Fruit fly (Drosophila melanogaster) whole organism, embryonic: ENCODE data around the gene CG15764.

Experiments
- Abd-B ChIP-seq: fragments of 200-800 bp; sonication (Bioruptor generic); optimal IDR thresholded peaks from 2 replicates; lab custom pipeline; 2018; ENCODE audit warnings: missing biosample characterization, mild to moderate bottlenecking, missing genetic modification characterization, moderate library complexity
- Asciz ChIP-seq: fragments of 200-800 bp; sonication (Bioruptor generic); optimal IDR thresholded peaks from 2 replicates; lab custom pipeline; 2017; ENCODE audit warnings: missing biosample characterization, mild to moderate bottlenecking, missing genetic modification characterization, missing genetic modification reagents
- Atf6 ChIP-seq: fragments of 200-800 bp; sonication (Bioruptor generic); IDR thresholded peaks from 2 replicates; pipeline ENCODE4 v1.3.6; 2022; ENCODE audit warnings: missing biosample characterization, missing genetic modification characterization
- Blimp-1 ChIP-seq: fragments of 200-800 bp; sonication (Bioruptor generic); optimal IDR thresholded peaks from 3 replicates; lab custom pipeline; 2018; ENCODE audit warnings: missing biosample characterization, missing genetic modification characterization, mild to moderate bottlenecking, moderate library complexity, missing genetic modification reagents
- CG11247 ChIP-seq: fragments of 200-800 bp; sonication (Bioruptor generic); IDR thresholded peaks from 2 replicates; pipeline ENCODE4 v1.3.6; 2022; ENCODE audit warnings: missing biosample characterization, missing genetic modification characterization
- CG11504 ChIP-seq: fragments of 200-800 bp; sonication (Bioruptor generic); optimal IDR thresholded peaks from 3 replicates; lab custom pipeline; 2019; ENCODE audit warnings: missing biosample characterization, mild to moderate bottlenecking, missing genetic modification characterization, moderate library complexity
- CG13296 ChIP-seq: fragments of 200-800 bp; sonication (Bioruptor generic); optimal IDR thresholded peaks from 3 replicates; lab custom pipeline; 2018; ENCODE audit warnings: missing biosample characterization, mild to moderate bottlenecking, missing genetic modification characterization
- CG14860 ChIP-seq: fragments of 200-800 bp; sonication (Bioruptor generic); IDR thresholded peaks from 3 replicates; pipeline ENCODE4 v1.3.6; 2022; ENCODE audit warnings: missing biosample characterization, missing genetic modification characterization; ENCODE audit not compliant: partially characterized antibody
- CG17359 ChIP-seq: fragments of 200-800 bp; sonication (Bioruptor generic); optimal IDR thresholded peaks from 3 replicates; lab custom pipeline; 2018; ENCODE audit warnings: missing biosample characterization, mild to moderate bottlenecking, missing genetic modification characterization, moderate library complexity
- CG2678 ChIP-seq: fragments of 200-800 bp; sonication (Bioruptor generic); optimal IDR thresholded peaks from 3 replicates; lab custom pipeline; 2019; ENCODE audit warnings: missing biosample characterization, mild to moderate bottlenecking, missing genetic modification characterization, moderate library complexity
- CG31224 ChIP-seq: fragments of 200-800 bp; sonication (Bioruptor generic); IDR thresholded peaks from 2 replicates; pipeline ENCODE4 v1.3.6; 2022; ENCODE audit warnings: missing biosample characterization, missing genetic modification characterization
- CG4404 ChIP-seq: fragments of 200-800 bp; sonication (Bioruptor generic); IDR thresholded peaks from 2 replicates; pipeline ENCODE4 v1.3.6; 2022; ENCODE audit warnings: missing biosample characterization, missing genetic modification characterization
- CG6683 ChIP-seq: fragments of 200-800 bp; sonication (Bioruptor generic); optimal IDR thresholded peaks from 2 replicates; lab custom pipeline; 2017; ENCODE audit warnings: missing biosample characterization, mild to moderate bottlenecking, missing genetic modification characterization, missing genetic modification reagents
- CG6791 ChIP-seq: fragments of 200-800 bp; sonication (Bioruptor generic); IDR thresholded peaks from 3 replicates; pipeline ENCODE4 v1.3.6; 2022; ENCODE audit warnings: missing biosample characterization, missing genetic modification characterization; ENCODE audit not compliant: partially characterized antibody
- CG7556 ChIP-seq: fragments of 200-800 bp; sonication (Bioruptor generic); optimal IDR thresholded peaks from 2 replicates; lab custom pipeline; 2017; ENCODE audit warnings: missing biosample characterization, mild to moderate bottlenecking, missing genetic modification characterization
- CG7745 ChIP-seq: fragments of 200-800 bp; sonication (Bioruptor generic); optimal IDR thresholded peaks from 2 replicates; lab custom pipeline; 2018; ENCODE audit warnings: missing biosample characterization, mild to moderate bottlenecking, missing genetic modification characterization, moderate library complexity
- CG7839 ChIP-seq: fragments of 200-800 bp; sonication (Bioruptor generic); optimal IDR thresholded peaks from 3 replicates; lab custom pipeline; 2018; ENCODE audit warnings: missing biosample characterization, mild to moderate bottlenecking, missing genetic modification characterization, moderate library complexity
- CG7987 ChIP-seq: fragments of 200-800 bp; sonication (Bioruptor generic); optimal IDR thresholded peaks from 2 replicates; lab custom pipeline; 2018; ENCODE audit warnings: missing biosample characterization, mild to moderate bottlenecking, missing genetic modification characterization, moderate library complexity
- CHES-1-like ChIP-seq: fragments of 200-800 bp; sonication (Bioruptor generic); optimal IDR thresholded peaks from 2 replicates; lab custom pipeline; 2016; ENCODE audit warnings: missing biosample characterization, missing genetic modification characterization
- Dp ChIP-seq: fragments of 200-800 bp; sonication (Bioruptor generic); optimal IDR thresholded peaks from 2 replicates; lab custom pipeline; 2018; ENCODE audit warnings: missing biosample characterization, mild to moderate bottlenecking, missing genetic modification characterization, moderate library complexity
- Eip74EF ChIP-seq, 2 experiments: fragments of 200-800 bp in 1 of 2; fragments of >200 bp in 1 of 2; sonication (Bioruptor generic) in 1 of 2; optimal IDR thresholded peaks; 2 replicates each; lab custom pipeline; 2017 to 2019; ENCODE audit warnings: missing biosample characterization in 2 of 2, missing genetic modification characterization in 2 of 2, mild to moderate bottlenecking in 1 of 2, moderate library complexity in 1 of 2
- Fer1 ChIP-seq: fragments of 200-800 bp; sonication (Bioruptor generic); optimal IDR thresholded peaks from 2 replicates; lab custom pipeline; 2017; ENCODE audit warnings: missing biosample characterization, mild to moderate bottlenecking, missing genetic modification characterization
- Fer3 ChIP-seq: fragments of 200-800 bp; sonication (Bioruptor generic); optimal IDR thresholded peaks from 2 replicates; lab custom pipeline; 2018; ENCODE audit warnings: missing biosample characterization, mild to moderate bottlenecking, missing genetic modification characterization, moderate library complexity
- H15 ChIP-seq: fragments of 200-800 bp; sonication (Bioruptor generic); IDR thresholded peaks from 3 replicates; pipeline ENCODE4 v1.3.6; 2022; ENCODE audit warnings: missing biosample characterization, missing genetic modification characterization
- NfI ChIP-seq: fragments of 200-800 bp; sonication (Bioruptor generic); optimal IDR thresholded peaks from 3 replicates; lab custom pipeline; 2018; ENCODE audit warnings: missing biosample characterization, mild to moderate bottlenecking, missing genetic modification characterization, moderate library complexity
- PHDP ChIP-seq: fragments of 200-800 bp; sonication (Bioruptor generic); optimal IDR thresholded peaks from 3 replicates; lab custom pipeline; 2018; ENCODE audit warnings: missing biosample characterization, mild to moderate bottlenecking, missing genetic modification characterization, moderate library complexity
- Ravus ChIP-seq: fragments of 200-800 bp; sonication (Bioruptor generic); IDR thresholded peaks from 2 replicates; pipeline ENCODE4 v1.3.6; 2022; ENCODE audit warnings: missing biosample characterization, missing genetic modification characterization
- Six4 ChIP-seq: fragments of 200-800 bp; sonication (Bioruptor generic); optimal IDR thresholded peaks from 2 replicates; lab custom pipeline; 2016; ENCODE audit warnings: missing biosample characterization, missing genetic modification characterization
- Xbp1 ChIP-seq: fragments of 200-800 bp; sonication (Bioruptor generic); optimal IDR thresholded peaks from 3 replicates; lab custom pipeline; 2016; ENCODE audit warnings: missing biosample characterization, mild to moderate bottlenecking, missing genetic modification characterization
- aop ChIP-seq: fragments of 200-800 bp; sonication (Bioruptor generic); IDR thresholded peaks from 2 replicates; pipeline ENCODE4 v1.3.6; 2022; ENCODE audit warnings: missing biosample characterization, missing genetic modification characterization
- cwo ChIP-seq: fragments of 200-800 bp; sonication (Bioruptor generic); optimal IDR thresholded peaks from 3 replicates; lab custom pipeline; 2017; ENCODE audit warnings: missing biosample characterization, missing genetic modification characterization, mild to moderate bottlenecking, moderate library complexity, missing genetic modification reagents
- dati ChIP-seq: fragments of 200-800 bp; sonication (Bioruptor generic); IDR thresholded peaks from 2 replicates; pipeline ENCODE4 v1.3.6; 2022; ENCODE audit warnings: missing biosample characterization, missing genetic modification characterization
- ewg ChIP-seq: fragments of 200-800 bp; sonication (Bioruptor generic); optimal IDR thresholded peaks from 3 replicates; lab custom pipeline; 2017; ENCODE audit warnings: mild to moderate bottlenecking, missing biosample characterization, missing genetic modification reagents, missing genetic modification characterization
- grau ChIP-seq: fragments of 200-800 bp; optimal IDR thresholded peaks from 3 replicates; lab custom pipeline; 2019; ENCODE audit warnings: missing biosample characterization, mild to moderate bottlenecking, missing genetic modification characterization, moderate library complexity
- gsb-n ChIP-seq: fragments of 200-800 bp; sonication (Bioruptor generic); optimal IDR thresholded peaks from 3 replicates; lab custom pipeline; 2018; ENCODE audit warnings: missing biosample characterization, mild to moderate bottlenecking, missing genetic modification characterization
- hkb ChIP-seq, 2 experiments: fragments of 200-800 bp in 1 of 2; fragments of >200 bp in 1 of 2; sonication (Bioruptor generic) in 1 of 2; IDR thresholded peaks in 1 of 2; optimal IDR thresholded peaks in 1 of 2; 2 replicates each; pipeline versions ENCODE4 v1.3.6 to Lab custom; 2017 to 2022; ENCODE audit warnings: missing biosample characterization in 1 of 2, missing genetic modification characterization in 1 of 2
- jumu ChIP-seq: fragments of 200-800 bp; sonication (Bioruptor generic); optimal IDR thresholded peaks from 3 replicates; lab custom pipeline; 2016; ENCODE audit warnings: missing biosample characterization, missing genetic modification characterization
- knrl ChIP-seq: fragments of 200-800 bp; sonication (Bioruptor generic); IDR thresholded peaks from 3 replicates; pipeline ENCODE4 v1.3.6; 2022; ENCODE audit warnings: missing biosample characterization, missing genetic modification characterization; ENCODE audit not compliant: partially characterized antibody
- lab ChIP-seq: fragments of 200-800 bp; sonication (Bioruptor generic); optimal IDR thresholded peaks from 3 replicates; lab custom pipeline; 2017; ENCODE audit warnings: missing biosample characterization, missing genetic modification characterization, mild to moderate bottlenecking, moderate library complexity, missing genetic modification reagents
- luna ChIP-seq: fragments of 200-800 bp; sonication (Bioruptor generic); optimal IDR thresholded peaks from 2 replicates; lab custom pipeline; 2016; ENCODE audit warnings: missing biosample characterization, missing genetic modification characterization
- row ChIP-seq: fragments of 200-800 bp; sonication (Bioruptor generic); IDR thresholded peaks from 3 replicates; pipeline ENCODE4 v1.3.6; 2022; ENCODE audit warnings: missing biosample characterization, missing genetic modification characterization
- slbo ChIP-seq: fragments of 200-800 bp; sonication (Bioruptor generic); IDR thresholded peaks from 2 replicates; pipeline ENCODE4 v1.3.6; 2022; ENCODE audit warnings: missing biosample characterization, missing genetic modification characterization
- stc ChIP-seq: fragments of 200-800 bp; sonication (Bioruptor generic); IDR thresholded peaks from 2 replicates; pipeline ENCODE4 v1.3.6; 2022; ENCODE audit warnings: missing biosample characterization, missing genetic modification characterization
- tna ChIP-seq: fragments of 200-800 bp; sonication (Bioruptor generic); IDR thresholded peaks from 2 replicates; pipeline ENCODE4 v1.3.6; 2022; ENCODE audit warnings: missing biosample characterization, missing genetic modification characterization; ENCODE audit not compliant: partially characterized antibody
- toy ChIP-seq: fragments of 200-800 bp; sonication (Bioruptor generic); IDR thresholded peaks from 2 replicates; pipeline ENCODE4 v1.3.6; 2022; ENCODE audit warnings: missing biosample characterization, missing genetic modification characterization
- trem ChIP-seq: fragments of 200-800 bp; optimal IDR thresholded peaks from 3 replicates; lab custom pipeline; 2019; ENCODE audit warnings: missing biosample characterization, mild to moderate bottlenecking, missing genetic modification characterization, moderate library complexity
- tx ChIP-seq: fragments of 200-800 bp; sonication (Bioruptor generic); optimal IDR thresholded peaks from 2 replicates; lab custom pipeline; 2016; ENCODE audit warnings: missing biosample characterization, missing genetic modification characterization
- vnd ChIP-seq: fragments of 200-800 bp; sonication (Bioruptor generic); IDR thresholded peaks from 3 replicates; pipeline ENCODE4 v1.3.6; 2022; ENCODE audit warnings: missing biosample characterization, missing genetic modification characterization; ENCODE audit not compliant: partially characterized antibody
- z ChIP-seq: fragments of 200-800 bp; sonication (Bioruptor generic); IDR thresholded peaks from 3 replicates; pipeline ENCODE4 v1.3.6; 2022; ENCODE audit warnings: missing biosample characterization, missing genetic modification characterization
- zfh1 ChIP-seq: fragments of 200-800 bp; sonication (Bioruptor generic); IDR thresholded peaks from 3 replicates; pipeline ENCODE4 v1.3.6; 2022; ENCODE audit warnings: missing biosample characterization, missing genetic modification characterization

The CG15764 gene

DNA sequence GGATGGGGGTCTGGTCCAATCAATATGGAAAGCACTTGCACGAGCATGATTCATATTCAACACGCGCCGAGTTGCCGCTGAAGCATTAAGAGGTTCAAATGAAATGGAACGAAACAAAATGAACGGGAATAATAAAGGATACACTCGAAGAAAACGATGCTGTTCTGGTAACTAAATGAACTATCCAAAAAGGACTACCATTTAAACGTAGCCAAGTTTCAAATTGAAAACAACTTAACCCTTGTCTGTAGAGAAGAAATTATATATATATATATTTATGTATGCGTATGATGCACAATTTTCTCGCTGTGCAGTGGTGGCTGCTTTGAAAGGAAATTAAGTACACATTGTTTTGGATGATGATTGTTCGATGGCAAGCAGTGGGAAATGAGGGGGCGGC is 16.2 kb upstream of the CG15764 start (continued):
- TF ChIP-seq CG14860 (GFP tag; lab: Robert Waterston, UW) (no peak), cwo (GFP tag; lab: Kevin White, UChicago) (peak; percentile 16), toy (GFP tag; lab: Robert Waterston, UW) (no peak), Xbp1 (peak; percentile 6), CG6791 (GFP tag; lab: Robert Waterston, UW) (no peak), CG11247 (GFP tag; lab: Robert Waterston, UW) (no peak), luna (GFP tag; lab: Kevin White, UChicago) (no peak), CG2678 (peak; percentile 47), H15 (no peak), Blimp-1 (peak; percentile 12), grau (tag; lab: Kevin White, UChicago) (peak; percentile 27), Eip74EF (GFP tag; optimal IDR thresholded peaks at IDR 0.05; lab: Kevin White, UChicago) (no peak), CG31224 (GFP tag; lab: Robert Waterston, UW) (no peak), Dp (no peak), Abd-B (GFP tag; lab: Kevin White, UChicago) (no peak), aop (no peak), Asciz (GFP tag; lab: Kevin White, UChicago) (no peak), CG4404 (GFP tag; lab: Robert Waterston, UW) (no peak), zfh1 (GFP tag; lab: Robert Waterston, UW) (peak; percentile 7; the same call in 1 of the 3 replicates), ewg (GFP tag; lab: Kevin White, UChicago) (no peak), CG6683 (no peak), CG7745 (tag; lab: Kevin White, UChicago) (no peak), tna (GFP tag; lab: Robert Waterston, UW) (no peak), knrl (GFP tag; lab: Robert Waterston, UW) (no peak), CG7839 (tag; lab: Kevin White, UChicago) (peak; percentile 60), Six4 (GFP tag; lab: Kevin White, UChicago) (no peak), dati (no peak), hkb (optimal IDR thresholded peaks at IDR 0.05; lab: Kevin White, UChicago) (no peak), hkb (GFP tag; IDR thresholded peaks at IDR 0.05; lab: Robert Waterston, UW) (no peak), PHDP (tag; lab: Kevin White, UChicago) (no peak), NfI (no peak), CG13296 (GFP tag; lab: Kevin White, UChicago) (no peak), vnd (GFP tag; lab: Robert Waterston, UW) (no peak), tx (GFP tag; lab: Kevin White, UChicago) (no peak), CG7556 (no peak), Fer1 (GFP tag; lab: Kevin White, UChicago) (peak; percentile 29), slbo (GFP tag; lab: Robert Waterston, UW) (peak; percentile 38; the same call in 1 of the 2 replicates), gsb-n (tag; lab: Kevin White, UChicago) (no peak), CG11504 (tag; lab: Kevin White, UChicago) (peak; percentile 49), Ravus (GFP tag; lab: Robert Waterston, UW) (no peak), CHES-1-like (GFP tag; lab: Kevin White, UChicago) (no peak), Atf6 (GFP tag; lab: Robert Waterston, UW) (no peak), row (GFP tag; lab: Robert Waterston, UW) (peak; percentile 54), jumu (no peak), trem (tag; lab: Kevin White, UChicago) (no peak), Fer3 (peak; percentile 27), lab (peak; percentile 48), z (no peak), stc (GFP tag; lab: Robert Waterston, UW) (no peak), CG17359 (tag; lab: Kevin White, UChicago) (peak; percentile 29), CG7987 (GFP tag; lab: Kevin White, UChicago) (no peak)
